Fruit fly (Drosophila melanogaster): ENCODE measurements around the gene Cox17.

Cox17 gene

dm6 chrX:15127880-15128644 lies 43.6 kb upstream of the Cox17 start (continued):
- no peak for TF ChIP-seq CG32772 (GFP tag; IDR thresholded peaks at IDR 0.05)
- no peak for TF ChIP-seq cas (GFP tag; IDR thresholded peaks at IDR 0.05)
- no peak for TF ChIP-seq Dref (GFP tag; IDR thresholded peaks at IDR 0.05)
- TF ChIP-seq gem (tag; optimal IDR thresholded peaks at IDR 0.05) = peak; percentile 44
- no peak for TF ChIP-seq nau (GFP tag; optimal IDR thresholded peaks at IDR 0.05)
- TF ChIP-seq Chrac-16 (GFP tag; optimal IDR thresholded peaks at IDR 0.05) = no peak
- no peak for TF ChIP-seq CG34422 (GFP tag; IDR thresholded peaks at IDR 0.05)
- TF ChIP-seq h (optimal IDR thresholded peaks at IDR 0.05) = no peak
- no peak for TF ChIP-seq CHES-1-like (GFP tag; optimal IDR thresholded peaks at IDR 0.05)
- TF ChIP-seq Lhr (GFP tag; optimal IDR thresholded peaks at IDR 0.05) = no peak
- TF ChIP-seq NC2α (GFP tag; optimal IDR thresholded peaks at IDR 0.05) = no peak
- no peak for TF ChIP-seq hbn (GFP tag; IDR thresholded peaks at IDR 0.05; ENCODE audit: partially characterized antibody)
- TF ChIP-seq pfk (GFP tag; optimal IDR thresholded peaks at IDR 0.05) = no peak
- TF ChIP-seq CG12391 (tag; optimal IDR thresholded peaks at IDR 0.05) = no peak
- no peak for TF ChIP-seq CG10431 (GFP tag; optimal IDR thresholded peaks at IDR 0.05)
- no peak for TF ChIP-seq CG10565 (GFP tag; optimal IDR thresholded peaks at IDR 0.05)
- peak; percentile 23; the same call in 1 of the 2 replicates for TF ChIP-seq CG31441 (GFP tag; IDR thresholded peaks at IDR 0.05)
- TF ChIP-seq caup (GFP tag; optimal IDR thresholded peaks at IDR 0.05; ENCODE audit: severe bottlenecking) = no peak
- no peak for TF ChIP-seq CG16813 (GFP tag; IDR thresholded peaks at IDR 0.05; ENCODE audit: partially characterized antibody)
- TF ChIP-seq Hand (GFP tag; optimal IDR thresholded peaks at IDR 0.05) = no peak
- no peak for TF ChIP-seq ewg (GFP tag; optimal IDR thresholded peaks at IDR 0.05)
- TF ChIP-seq fd102C (GFP tag; optimal IDR thresholded peaks at IDR 0.05) = no peak
- no peak for TF ChIP-seq nom (GFP tag; optimal IDR thresholded peaks at IDR 0.05)
- TF ChIP-seq CG3163 (GFP tag; optimal IDR thresholded peaks at IDR 0.05) = no peak
- no peak for TF ChIP-seq jigr1 (GFP tag; IDR thresholded peaks at IDR 0.05)
- no peak for TF ChIP-seq pho (GFP tag; optimal IDR thresholded peaks at IDR 0.05)
- no peak for TF ChIP-seq ro (GFP tag; IDR thresholded peaks at IDR 0.05)
- no peak for TF ChIP-seq Drgx (GFP tag; IDR thresholded peaks at IDR 0.05)
- TF ChIP-seq ac (GFP tag; optimal IDR thresholded peaks at IDR 0.05) = no peak
- no peak for TF ChIP-seq sna (GFP tag; IDR thresholded peaks at IDR 0.05; ENCODE audit: partially characterized antibody)
- no peak for TF ChIP-seq Ssrp (tag; optimal IDR thresholded peaks at IDR 0.05)
- no peak for TF ChIP-seq GATAe (GFP tag; conservative IDR thresholded peaks at IDR 0.05)
- TF ChIP-seq danr (GFP tag; IDR thresholded peaks at IDR 0.05) = no peak
- no peak for TF ChIP-seq CG4617 (GFP tag; optimal IDR thresholded peaks at IDR 0.05; ENCODE audit: borderline replicate concordance)
- TF ChIP-seq zfh2 (GFP tag; optimal IDR thresholded peaks at IDR 0.05) = no peak
- no peak for TF ChIP-seq NFAT (GFP tag; IDR thresholded peaks at IDR 0.05)

dm6 chrX:15125496-15125895 lies 41.0 kb upstream of the Cox17 start, which contains the start of gene drd:
Gene drd, plus strand, starts transcription at chrX:15125753.
- no peak for TF ChIP-seq BEAF-32 (GFP tag; optimal IDR thresholded peaks at IDR 0.05)
- TF ChIP-seq CG1603 (tag; optimal IDR thresholded peaks at IDR 0.05) = no peak
- TF ChIP-seq CG3065 (GFP tag; optimal IDR thresholded peaks at IDR 0.05) = no peak
- TF ChIP-seq zfh1 (GFP tag; IDR thresholded peaks at IDR 0.05) = no peak
- TF ChIP-seq CG14050 (GFP tag; IDR thresholded peaks at IDR 0.05) = peak; percentile 40; the same call in 1 of the 3 replicates
- TF ChIP-seq knrl (GFP tag; IDR thresholded peaks at IDR 0.05; ENCODE audit: partially characterized antibody) = no peak
- TF ChIP-seq Deaf1 (tag; optimal IDR thresholded peaks at IDR 0.05) = peak; percentile 89
- TF ChIP-seq CG5180 (GFP tag; optimal IDR thresholded peaks at IDR 0.05) = peak; percentile 79
- TF ChIP-seq exex (tag; optimal IDR thresholded peaks at IDR 0.05) = no peak
- no peak for TF ChIP-seq Rfx (GFP tag; IDR thresholded peaks at IDR 0.05)
- 0 out of 3 replicates have a peak, but pooled peaks have one; percentile 8 for TF ChIP-seq sr (GFP tag; IDR thresholded peaks at IDR 0.05)
- TF ChIP-seq CG14014 (GFP tag; IDR thresholded peaks at IDR 0.05) = no peak
- TF ChIP-seq ab (GFP tag; optimal IDR thresholded peaks at IDR 0.05) = no peak
- no peak for TF ChIP-seq Tbp (GFP tag; optimal IDR thresholded peaks at IDR 0.05)
- peak; percentile 13 for TF ChIP-seq CG13894 (tag; optimal IDR thresholded peaks at IDR 0.05)
- TF ChIP-seq Med (GFP tag) = peak; percentile 71

Data from whole organism, embryonic.